Worm (Caenorhabditis elegans) whole organism, midembryonic: ENCODE measurements around the gene F09E10.7.

Experiments
- flt-1 ChIP-seq: fragments of 200-800 bp; sonication (Bioruptor generic); IDR thresholded peaks from 2 replicates; pipeline ENCODE4 v1.3.6; 2022; ENCODE audit warnings: missing genetic modification characterization, missing compliant biosample characterization
- klf-2 ChIP-seq: fragments of 200-800 bp; sonication (Bioruptor generic); conservative IDR thresholded peaks from 2 replicates; pipeline ENCODE4 v1.3.6; 2022; ENCODE audit warnings: missing genetic modification reagents, missing genetic modification characterization, missing compliant biosample characterization
- med-1 ChIP-seq: sonication (generic microtip); optimal IDR thresholded peaks from 2 replicates; lab custom pipeline; 2017; ENCODE audit warnings: missing genetic modification characterization, mild to moderate bottlenecking, missing compliant biosample characterization, antibody characterized with exemption, missing genetic modification reagents; ENCODE audit not compliant: insufficient read depth
- ref-1 ChIP-seq: fragments of 200-800 bp; sonication (Bioruptor generic); conservative IDR thresholded peaks from 2 replicates; pipeline ENCODE4 v1.3.6; 2022; ENCODE audit warnings: missing genetic modification reagents, missing genetic modification characterization, missing compliant biosample characterization
- tab-1 ChIP-seq: fragments of 200-800 bp; sonication (Bioruptor generic); IDR thresholded peaks from 2 replicates; pipeline ENCODE4 v1.3.6; 2022; ENCODE audit warnings: missing genetic modification characterization, missing compliant biosample characterization
- ztf-23 ChIP-seq: fragments of 200-800 bp; sonication (Bioruptor generic); IDR thresholded peaks from 2 replicates; pipeline ENCODE4 v1.3.6; 2022; ENCODE audit warnings: missing genetic modification reagents, missing genetic modification characterization, missing compliant biosample characterization
- ztf-29 ChIP-seq: fragments of 200-800 bp; sonication (Bioruptor generic); IDR thresholded peaks from 2 replicates; pipeline ENCODE4 v1.3.6; 2022; ENCODE audit warnings: missing genetic modification reagents, missing genetic modification characterization, missing compliant biosample characterization

- no peak for TF ChIP-seq med-1 (GFP tag; lab: Kevin White, UChicago)
- no peak for TF ChIP-seq flt-1
- no peak for TF ChIP-seq klf-2 (GFP tag; lab: Robert Waterston, UW)
- TF ChIP-seq ztf-23 = no peak
- TF ChIP-seq ztf-29 = no peak
- TF ChIP-seq ref-1 (GFP tag; lab: Robert Waterston, UW) = no peak
- TF ChIP-seq tab-1 (GFP tag; lab: Robert Waterston, UW) = no peak
These were observed 33.6 kb upstream of the F09E10.7 start, which contains the start of gene K06A9.3 for ce11 chrX:1535261-1535660.
